Fruit fly (Drosophila melanogaster) whole organism, embryonic: ENCODE measurements around the gene CG44005.

ENCODE experiments used
- CG10366 ChIP-seq: fragments of 200-800 bp; sonication (Bioruptor generic); IDR thresholded peaks from 2 replicates; pipeline ENCODE4 v1.3.6; 2022; ENCODE audit warnings: missing biosample characterization, missing genetic modification characterization
- CG14667 ChIP-seq: fragments of 200-800 bp; sonication (Bioruptor generic); IDR thresholded peaks from 2 replicates; pipeline ENCODE4 v1.3.6; 2022; ENCODE audit warnings: missing biosample characterization, missing genetic modification characterization
- CG3281 ChIP-seq: fragments of 200-800 bp; sonication (Bioruptor generic); optimal IDR thresholded peaks from 3 replicates; lab custom pipeline; 2017; ENCODE audit warnings: missing biosample characterization, mild to moderate bottlenecking, missing genetic modification characterization
- CG3838 ChIP-seq: fragments of 200-800 bp; sonication (Bioruptor generic); optimal IDR thresholded peaks from 3 replicates; lab custom pipeline; 2016; ENCODE audit warnings: missing biosample characterization, missing genetic modification characterization
- CG4360 ChIP-seq: fragments of 200-800 bp; sonication (Bioruptor generic); IDR thresholded peaks from 2 replicates; pipeline ENCODE4 v1.3.6; 2022; ENCODE audit warnings: missing biosample characterization, missing genetic modification characterization
- CG6254 ChIP-seq: fragments of 200-800 bp; sonication (Bioruptor generic); optimal IDR thresholded peaks from 3 replicates; lab custom pipeline; 2017; ENCODE audit warnings: mild to moderate bottlenecking, missing biosample characterization, missing genetic modification reagents, missing genetic modification characterization
- CG6791 ChIP-seq: fragments of 200-800 bp; sonication (Bioruptor generic); IDR thresholded peaks from 3 replicates; pipeline ENCODE4 v1.3.6; 2022; ENCODE audit warnings: missing biosample characterization, missing genetic modification characterization; ENCODE audit not compliant: partially characterized antibody
- CG8944 ChIP-seq: fragments of 200-800 bp; sonication (Bioruptor generic); optimal IDR thresholded peaks from 3 replicates; lab custom pipeline; 2016; ENCODE audit warnings: missing biosample characterization, missing genetic modification characterization
- CG9932 ChIP-seq: fragments of 200-800 bp; sonication (Bioruptor generic); IDR thresholded peaks from 2 replicates; pipeline ENCODE4 v1.3.6; 2022; ENCODE audit warnings: missing biosample characterization, missing genetic modification characterization
- Dp ChIP-seq: fragments of 200-800 bp; sonication (Bioruptor generic); optimal IDR thresholded peaks from 2 replicates; lab custom pipeline; 2018; ENCODE audit warnings: missing biosample characterization, mild to moderate bottlenecking, missing genetic modification characterization, moderate library complexity
- H2.0 ChIP-seq: fragments of 200-800 bp; sonication (Bioruptor generic); IDR thresholded peaks from 2 replicates; pipeline ENCODE4 v1.3.6; 2022; ENCODE audit warnings: missing biosample characterization, missing genetic modification characterization
- Ptx1 ChIP-seq: fragments of 200-800 bp; sonication (Bioruptor generic); IDR thresholded peaks from 2 replicates; pipeline ENCODE4 v1.3.6; 2022; ENCODE audit warnings: missing biosample characterization, missing genetic modification characterization
- Sox102F ChIP-seq: fragments of 200-800 bp; sonication (Bioruptor generic); optimal IDR thresholded peaks from 2 replicates; lab custom pipeline; 2018; ENCODE audit warnings: missing biosample characterization, mild to moderate bottlenecking, missing genetic modification characterization, moderate library complexity
- Xrp1 ChIP-seq: fragments of 200-800 bp; sonication (Bioruptor generic); IDR thresholded peaks from 2 replicates; pipeline ENCODE4 v1.3.6; 2022; ENCODE audit warnings: missing biosample characterization, missing genetic modification characterization
- bsh ChIP-seq, 2 experiments: fragments of 200-800 bp; sonication (Bioruptor generic); optimal IDR thresholded peaks; 2 replicates each; lab custom pipeline; 2017 to 2018; ENCODE audit warnings: mild to moderate bottlenecking in 2 of 2, missing biosample characterization in 2 of 2, missing genetic modification characterization in 2 of 2, moderate library complexity in 1 of 2
- corto ChIP-seq: fragments of 200-800 bp; sonication (Bioruptor generic); optimal IDR thresholded peaks from 2 replicates; lab custom pipeline; 2016; ENCODE audit warnings: missing biosample characterization, mild to moderate bottlenecking, missing genetic modification characterization, moderate library complexity
- fd3F ChIP-seq: fragments of 200-800 bp; sonication (Bioruptor generic); optimal IDR thresholded peaks from 2 replicates; lab custom pipeline; 2018; ENCODE audit warnings: missing biosample characterization, mild to moderate bottlenecking, missing genetic modification characterization, moderate library complexity
- ftz-f1 ChIP-seq: fragments of 200-800 bp; sonication (Bioruptor generic); optimal IDR thresholded peaks from 2 replicates; lab custom pipeline; 2016; ENCODE audit warnings: missing biosample characterization, missing genetic modification characterization
- gro ChIP-seq: fragments of 200-800 bp; sonication (Bioruptor generic); optimal IDR thresholded peaks from 2 replicates; lab custom pipeline; 2016; ENCODE audit warnings: missing biosample characterization, missing genetic modification characterization
- ham ChIP-seq: fragments of 200-800 bp; sonication (Bioruptor generic); IDR thresholded peaks from 2 replicates; pipeline ENCODE4 v1.3.6; 2022; ENCODE audit warnings: missing biosample characterization, missing genetic modification characterization
- hbn ChIP-seq: fragments of 200-800 bp; sonication (Bioruptor generic); IDR thresholded peaks from 2 replicates; pipeline ENCODE4 v1.3.6; 2022; ENCODE audit warnings: missing biosample characterization, missing genetic modification characterization; ENCODE audit not compliant: partially characterized antibody
- jigr1 ChIP-seq: fragments of 200-800 bp; sonication (Bioruptor generic); IDR thresholded peaks from 3 replicates; pipeline ENCODE4 v1.3.6; 2022; ENCODE audit warnings: missing biosample characterization, missing genetic modification characterization
- knrl ChIP-seq: fragments of 200-800 bp; sonication (Bioruptor generic); IDR thresholded peaks from 3 replicates; pipeline ENCODE4 v1.3.6; 2022; ENCODE audit warnings: missing biosample characterization, missing genetic modification characterization; ENCODE audit not compliant: partially characterized antibody
- lbe ChIP-seq: fragments of 200-800 bp; sonication (Bioruptor generic); optimal IDR thresholded peaks from 2 replicates; lab custom pipeline; 2016; ENCODE audit warnings: missing biosample characterization, mild to moderate bottlenecking, missing genetic modification characterization
- nom ChIP-seq: fragments of 200-800 bp; sonication (Bioruptor generic); optimal IDR thresholded peaks from 2 replicates; lab custom pipeline; 2017; ENCODE audit warnings: missing biosample characterization, missing genetic modification characterization, mild to moderate bottlenecking, moderate library complexity, missing genetic modification reagents
- org-1 ChIP-seq: fragments of 200-800 bp; sonication (Bioruptor generic); optimal IDR thresholded peaks from 2 replicates; lab custom pipeline; 2017; ENCODE audit warnings: missing biosample characterization, missing genetic modification characterization
- pb ChIP-seq: fragments of 200-800 bp; sonication (Bioruptor generic); optimal IDR thresholded peaks from 3 replicates; lab custom pipeline; 2016; ENCODE audit warnings: missing biosample characterization, missing genetic modification characterization
- psq ChIP-seq: fragments of 200-800 bp; sonication (Bioruptor generic); optimal IDR thresholded peaks from 2 replicates; lab custom pipeline; 2017; ENCODE audit warnings: missing biosample characterization, missing genetic modification characterization
- sens ChIP-seq: fragments of 200-800 bp; sonication (Bioruptor generic); peaks from one replicate; lab custom pipeline; 2016; ENCODE audit warnings: missing biosample characterization, missing genetic modification characterization
- stwl ChIP-seq: fragments of 200-800 bp; sonication (Bioruptor generic); optimal IDR thresholded peaks from 3 replicates; lab custom pipeline; 2018; ENCODE audit warnings: missing biosample characterization, mild to moderate bottlenecking, missing genetic modification characterization, moderate library complexity
- tx ChIP-seq: fragments of 200-800 bp; sonication (Bioruptor generic); optimal IDR thresholded peaks from 2 replicates; lab custom pipeline; 2016; ENCODE audit warnings: missing biosample characterization, missing genetic modification characterization
- z ChIP-seq: fragments of 200-800 bp; sonication (Bioruptor generic); IDR thresholded peaks from 3 replicates; pipeline ENCODE4 v1.3.6; 2022; ENCODE audit warnings: missing biosample characterization, missing genetic modification characterization

CG44005 gene

dm6 chr3L:18042433-18042832 lies 29.5 kb downstream of the CG44005 start, which contains the start of gene CG42393:
CG42393 (plus strand) TSS chr3L:18042733.
- no peak for TF ChIP-seq jigr1 (GFP tag; lab: Robert Waterston, UW)
- TF ChIP-seq, all 482 proteins: peak for 0

DNA sequence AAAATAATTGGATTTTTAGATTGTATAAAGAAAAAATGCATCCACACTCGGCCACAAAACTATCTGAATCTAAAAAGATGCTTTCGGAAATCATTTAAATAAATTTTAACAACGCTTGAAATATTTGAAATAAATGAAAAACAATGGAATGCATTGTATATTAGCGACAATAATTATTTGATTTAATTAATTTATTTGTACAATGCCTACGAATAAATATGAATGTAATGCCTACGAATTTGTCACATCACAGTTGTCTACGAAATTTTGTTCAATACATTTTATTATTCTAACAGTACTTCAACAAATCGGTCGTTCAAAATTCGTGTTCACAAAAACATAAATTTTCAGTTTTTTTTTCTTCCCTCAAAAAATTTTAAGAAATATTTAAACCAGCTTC lies 31.9 kb downstream of the CG44005 start, which contains the start of gene CG32192:
Gene CG32192 (plus strand): TSS at position 301 of the 400 bp plus-strand sequence.
- TF ChIP-seq knrl (no peak), hbn (GFP tag; lab: Robert Waterston, UW) (no peak), Dp (no peak), CG14667 (no peak), sens (GFP tag; lab: Kevin White, UChicago) (peak; percentile 15), CG6791 (GFP tag; lab: Robert Waterston, UW) (no peak), CG9932 (no peak), CG6254 (GFP tag; lab: Kevin White, UChicago) (no peak)
- TF ChIP-seq, all 482 proteins: peak for 1

DNA sequence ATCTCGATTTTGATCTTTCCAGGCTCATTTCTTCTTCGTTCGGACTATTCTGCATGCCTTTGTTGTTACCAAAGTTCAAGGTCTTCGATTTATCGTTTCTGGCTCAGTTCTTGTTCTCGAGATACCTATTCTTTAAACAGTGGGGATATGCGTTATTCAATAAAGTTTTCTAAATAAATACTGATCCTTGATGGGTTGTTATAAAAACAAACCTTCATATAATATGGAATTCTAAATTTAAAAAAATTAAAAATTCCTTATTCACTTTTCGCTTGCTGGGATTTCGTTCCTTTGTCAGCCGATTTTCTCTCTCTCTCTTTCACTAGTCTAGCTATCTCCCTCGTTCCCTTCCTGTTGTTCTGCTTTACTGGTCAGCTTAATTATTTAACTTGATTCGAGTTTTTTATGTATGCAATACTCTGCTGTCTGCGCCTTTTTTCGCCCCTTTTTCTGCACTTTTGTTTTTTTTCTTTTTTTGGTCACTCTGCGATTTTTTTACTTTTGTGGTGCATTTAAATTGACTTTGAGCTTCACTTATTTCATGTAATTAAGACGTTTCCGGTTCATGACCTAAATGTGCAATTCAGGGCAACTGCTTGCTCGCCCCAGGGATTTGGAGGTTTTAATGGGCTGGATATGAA lies 33.7 kb downstream of the CG44005 start:
- TF ChIP-seq nom (GFP tag; lab: Kevin White, UChicago): peak; percentile 71
- no peak for TF ChIP-seq fd3F
- peak; percentile 24 for TF ChIP-seq corto (GFP tag; lab: Kevin White, UChicago)

dm6 chr3L:18037459-18038092 lies 34.3 kb downstream of the CG44005 start:
- TF ChIP-seq CG4360 (GFP tag; lab: Robert Waterston, UW) (0 out of 2 replicates have a peak, but pooled peaks have one; percentile 10), org-1 (GFP tag; lab: Kevin White, UChicago) (no peak), lbe (GFP tag; lab: Kevin White, UChicago) (peak; percentile 15), CG3281 (GFP tag; lab: Kevin White, UChicago) (no peak), Ptx1 (GFP tag; lab: Robert Waterston, UW) (no peak), pb (GFP tag; lab: Kevin White, UChicago) (no peak), corto (GFP tag; lab: Kevin White, UChicago) (peak; percentile 28), H2.0 (GFP tag; lab: Robert Waterston, UW) (no peak), gro (no peak), tx (no peak), Xrp1 (GFP tag; lab: Robert Waterston, UW) (no peak), CG3838 (no peak), CG8944 (GFP tag; lab: Kevin White, UChicago) (no peak), bsh (GFP tag; optimal IDR thresholded peaks at IDR 0.05; lab: Kevin White, UChicago) (peak in 1 of 2 experiments; percentile 68), Sox102F (no peak), nom (GFP tag; lab: Kevin White, UChicago) (peak; percentile 16)

- TF ChIP-seq ham: no peak
- TF ChIP-seq psq (GFP tag; lab: Kevin White, UChicago): no peak
- no peak for TF ChIP-seq fd3F
Measured at dm6 chr3L:18036995-18037394, 34.9 kb downstream of the CG44005 start.

- TF ChIP-seq z (GFP tag; lab: Robert Waterston, UW): peak; percentile 72; the same call in 1 of the 3 replicates
- TF ChIP-seq stwl: peak; percentile 4
- TF ChIP-seq corto (GFP tag; lab: Kevin White, UChicago): no peak
- peak; percentile 36 for TF ChIP-seq ftz-f1 (GFP tag; lab: Kevin White, UChicago)
- TF ChIP-seq CG10366 (GFP tag; lab: Robert Waterston, UW): no peak
Measured at dm6 chr3L:18034498-18034897, 37.4 kb downstream of the CG44005 start.
